Worm (Caenorhabditis elegans) whole organism, young adult: ENCODE data around the gene nars-2.
A peak's percentile ranks its signal among the peaks of the same experiment; 100 is the strongest.

Experiments
- Y79H2A.3 ChIP-seq: fragments of 200-800 bp; sonication (Bioruptor generic); conservative IDR thresholded peaks from 2 replicates; pipeline ENCODE4 v1.3.6; 2022; ENCODE audit warnings: missing genetic modification reagents, missing genetic modification characterization, missing compliant biosample characterization
- akir-1 ChIP-seq: fragments of 200-800 bp; sonication (Bioruptor generic); optimal IDR thresholded peaks from 2 replicates; lab custom pipeline; 2018; ENCODE audit warnings: mild to moderate bottlenecking, missing genetic modification characterization, moderate library complexity, missing compliant biosample characterization
- ets-4 ChIP-seq: fragments of 200-800 bp; sonication (Bioruptor generic); optimal IDR thresholded peaks from 2 replicates; lab custom pipeline; 2018; ENCODE audit warnings: mild to moderate bottlenecking, missing genetic modification characterization, missing compliant biosample characterization
- rcor-1 ChIP-seq: fragments of 200-800 bp; sonication (Bioruptor generic); IDR thresholded peaks from 2 replicates; pipeline ENCODE4 v1.3.6; 2022; ENCODE audit warnings: missing genetic modification reagents, missing genetic modification characterization, missing compliant biosample characterization
- unc-130 ChIP-seq: sonication (generic microtip); optimal IDR thresholded peaks from 2 replicates; lab custom pipeline; 2016; ENCODE audit warnings: missing genetic modification reagents, missing genetic modification characterization, missing compliant biosample characterization
- unc-62 ChIP-seq: fragments of 150-350 bp; optimal IDR thresholded peaks from 2 replicates; lab custom pipeline; 2014; ENCODE audit warnings: missing biosample characterization, missing genetic modification reagents, missing genetic modification characterization

DNA sequence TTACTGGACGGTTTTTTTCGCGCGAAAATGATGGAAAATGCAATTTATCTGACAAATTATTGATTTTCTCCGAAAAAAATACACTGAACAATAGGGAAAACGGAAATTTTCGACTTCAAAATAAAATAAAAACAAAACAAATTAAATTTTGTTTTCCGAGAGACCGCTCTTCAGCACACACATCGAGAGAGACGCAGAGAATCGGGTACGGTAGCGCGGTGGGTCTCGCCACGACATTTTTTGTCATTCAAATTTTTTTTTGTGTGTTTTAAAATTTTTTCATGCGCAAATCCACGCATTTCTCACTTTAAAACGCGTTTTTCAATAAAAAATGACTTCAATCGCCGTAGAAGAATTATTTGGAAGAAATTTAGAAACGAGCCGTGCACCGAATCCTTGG, 23.5 kb upstream of the nars-2 start:
- TF ChIP-seq rcor-1 (GFP tag; lab: Robert Waterston, UW) = 0 out of 2 replicates have a peak, but pooled peaks have one; percentile 21
- no peak for TF ChIP-seq unc-62 (GFP tag; lab: Kevin White, UChicago)
- TF ChIP-seq unc-130 (GFP tag; lab: Kevin White, UChicago) = no peak
- TF ChIP-seq Y79H2A.3 (GFP tag; lab: Robert Waterston, UW) = no peak
- TF ChIP-seq ets-4 (GFP tag; lab: Kevin White, UChicago) = no peak
- no peak for TF ChIP-seq akir-1 (GFP tag; lab: Kevin White, UChicago)
